Worm (Caenorhabditis elegans) whole organism, young adult: Measurements from ENCODE around the gene glb-14.

Experiments
- C06A6.2 ChIP-seq: fragments of 200-800 bp; sonication (Bioruptor generic); conservative IDR thresholded peaks from 2 replicates; pipeline ENCODE4 v1.3.6; 2022; ENCODE audit warnings: missing genetic modification characterization, missing compliant biosample characterization
- F10E7.11 ChIP-seq: sonication (generic microtip); optimal IDR thresholded peaks from 2 replicates; lab custom pipeline; 2017; ENCODE audit warnings: mild to moderate bottlenecking, missing genetic modification characterization, moderate library complexity, missing compliant biosample characterization
- F22D6.2 ChIP-seq: sonication (generic microtip); optimal IDR thresholded peaks from 2 replicates; lab custom pipeline; 2016; ENCODE audit warnings: mild to moderate bottlenecking, missing genetic modification characterization, missing compliant biosample characterization
- F33H1.4 ChIP-seq: fragments of 200-800 bp; sonication (Bioruptor generic); IDR thresholded peaks from 2 replicates; pipeline ENCODE4 v1.3.6; 2022; ENCODE audit warnings: missing genetic modification reagents, missing genetic modification characterization, missing compliant biosample characterization
- F39B2.1 ChIP-seq: fragments of 200-800 bp; sonication (Bioruptor generic); IDR thresholded peaks from 2 replicates; pipeline ENCODE4 v1.3.6; 2022; ENCODE audit warnings: missing genetic modification reagents, missing genetic modification characterization, missing compliant biosample characterization
- F52B5.7 ChIP-seq: sonication (generic microtip); optimal IDR thresholded peaks from 2 replicates; lab custom pipeline; 2016; ENCODE audit warnings: mild to moderate bottlenecking, missing genetic modification characterization, missing compliant biosample characterization
- K11D2.4 ChIP-seq: fragments of 200-800 bp; sonication (Bioruptor generic); IDR thresholded peaks from 2 replicates; pipeline ENCODE4 v1.3.6; 2022; ENCODE audit warnings: missing genetic modification reagents, missing genetic modification characterization, missing compliant biosample characterization
- K12H6.12 ChIP-seq: fragments of 200-800 bp; sonication (Bioruptor generic); optimal IDR thresholded peaks from 2 replicates; lab custom pipeline; 2018; ENCODE audit warnings: mild to moderate bottlenecking, missing genetic modification characterization, missing compliant biosample characterization
- T26A5.8 ChIP-seq: sonication (generic microtip); optimal IDR thresholded peaks from 2 replicates; lab custom pipeline; 2016; ENCODE audit warnings: missing genetic modification characterization, missing compliant biosample characterization
- Y56A3A.18 ChIP-seq: fragments of 200-800 bp; sonication (Bioruptor generic); IDR thresholded peaks from 2 replicates; pipeline ENCODE4 v1.3.6; 2022; ENCODE audit warnings: missing genetic modification reagents, missing genetic modification characterization, missing compliant biosample characterization
- Y67H2A.10 ChIP-seq: fragments of 200-800 bp; sonication (Bioruptor generic); conservative IDR thresholded peaks from 2 replicates; pipeline ENCODE4 v1.3.6; 2022; ENCODE audit warnings: missing genetic modification reagents, missing genetic modification characterization, missing compliant biosample characterization
- Y95B8A.8 ChIP-seq: fragments of 200-800 bp; sonication (Bioruptor generic); IDR thresholded peaks from 2 replicates; pipeline ENCODE4 v1.3.6; 2022; ENCODE audit warnings: missing genetic modification reagents, missing genetic modification characterization, missing compliant biosample characterization
- akir-1 ChIP-seq: fragments of 200-800 bp; sonication (Bioruptor generic); optimal IDR thresholded peaks from 2 replicates; lab custom pipeline; 2018; ENCODE audit warnings: mild to moderate bottlenecking, missing genetic modification characterization, moderate library complexity, missing compliant biosample characterization
- aptf-2 ChIP-seq: fragments of 200-800 bp; sonication (Bioruptor generic); conservative IDR thresholded peaks from 2 replicates; pipeline ENCODE4 v1.3.6; 2022; ENCODE audit warnings: missing genetic modification reagents, missing genetic modification characterization, missing compliant biosample characterization
- aptf-3 ChIP-seq: fragments of 200-800 bp; sonication (Bioruptor generic); IDR thresholded peaks from 2 replicates; pipeline ENCODE4 v1.3.6; 2022; ENCODE audit warnings: missing genetic modification characterization, missing compliant biosample characterization
- attf-3 ChIP-seq: fragments of 200-800 bp; sonication (Bioruptor generic); conservative IDR thresholded peaks from 2 replicates; pipeline ENCODE4 v1.3.6; 2022; ENCODE audit warnings: missing genetic modification reagents, missing genetic modification characterization, missing compliant biosample characterization
- attf-6 ChIP-seq: fragments of 200-800 bp; sonication (Bioruptor generic); IDR thresholded peaks from 2 replicates; pipeline ENCODE4 v1.3.6; 2022; ENCODE audit warnings: missing genetic modification reagents, missing genetic modification characterization, missing compliant biosample characterization
- bed-1 ChIP-seq: fragments of 200-800 bp; sonication (Bioruptor generic); IDR thresholded peaks from 2 replicates; pipeline ENCODE4 v1.3.6; 2022; ENCODE audit warnings: missing genetic modification reagents, missing genetic modification characterization, missing compliant biosample characterization
- cebp-1 ChIP-seq, 2 experiments: fragments of 200-800 bp in 1 of 2; sonication (Bioruptor generic) in 1 of 2; sonication (generic microtip) in 1 of 2; IDR thresholded peaks in 1 of 2; optimal IDR thresholded peaks in 1 of 2; 2 replicates each; pipeline versions ENCODE4 v1.3.6 to Lab custom; 2017 to 2022; ENCODE audit warnings: missing compliant biosample characterization in 2 of 2, missing genetic modification characterization in 2 of 2, mild to moderate bottlenecking in 1 of 2, missing genetic modification reagents in 1 of 2, moderate library complexity in 1 of 2
- ceh-27 ChIP-seq: fragments of 200-800 bp; sonication (Bioruptor generic); optimal IDR thresholded peaks from 2 replicates; lab custom pipeline; 2018; ENCODE audit warnings: mild to moderate bottlenecking, missing genetic modification characterization, moderate library complexity, missing compliant biosample characterization
- ceh-58 ChIP-seq: fragments of 200-800 bp; sonication (Bioruptor generic); IDR thresholded peaks from 2 replicates; pipeline ENCODE4 v1.3.6; 2022; ENCODE audit warnings: missing genetic modification characterization, missing compliant biosample characterization
- ceh-91 ChIP-seq: fragments of 200-800 bp; sonication (Bioruptor generic); IDR thresholded peaks from 2 replicates; pipeline ENCODE4 v1.3.6; 2022; ENCODE audit warnings: missing genetic modification reagents, missing genetic modification characterization, missing compliant biosample characterization
- dox-1 ChIP-seq: fragments of 200-800 bp; sonication (Bioruptor generic); IDR thresholded peaks from 2 replicates; pipeline ENCODE4 v1.3.6; 2022; ENCODE audit warnings: missing genetic modification reagents, missing genetic modification characterization, missing compliant biosample characterization
- dpl-1 ChIP-seq: fragments of 150-350 bp; optimal IDR thresholded peaks from 2 replicates; lab custom pipeline; 2014; ENCODE audit warnings: missing biosample characterization, missing genetic modification reagents, missing genetic modification characterization
- efl-1 ChIP-seq: fragments of 150-350 bp; optimal IDR thresholded peaks from 2 replicates; lab custom pipeline; 2014; ENCODE audit warnings: missing biosample characterization, missing genetic modification reagents, missing genetic modification characterization
- egl-44 ChIP-seq: fragments of 200-800 bp; sonication (Bioruptor generic); IDR thresholded peaks from 2 replicates; pipeline ENCODE4 v1.3.6; 2022; ENCODE audit warnings: missing genetic modification reagents, missing genetic modification characterization, missing compliant biosample characterization
- him-1 ChIP-seq: sonication (generic microtip); optimal IDR thresholded peaks from 2 replicates; lab custom pipeline; 2016; ENCODE audit warnings: missing genotype, missing genetic modification reagents, missing genetic modification characterization, missing compliant biosample characterization
- hmg-20 ChIP-seq: fragments of 200-800 bp; sonication (Bioruptor generic); IDR thresholded peaks from 2 replicates; pipeline ENCODE4 v1.3.6; 2022; ENCODE audit warnings: missing genetic modification reagents, missing genetic modification characterization, missing compliant biosample characterization
- let-526 ChIP-seq: fragments of 200-800 bp; sonication (Bioruptor generic); IDR thresholded peaks from 2 replicates; pipeline ENCODE4 v1.3.6; 2022; ENCODE audit warnings: missing genetic modification reagents, missing genetic modification characterization, missing compliant biosample characterization
- let-607 ChIP-seq, 2 experiments: fragments of 200-800 bp in 1 of 2; sonication (Bioruptor generic) in 1 of 2; sonication (generic microtip) in 1 of 2; optimal IDR thresholded peaks; 2 replicates each; lab custom pipeline; 2016 to 2018; ENCODE audit warnings: mild to moderate bottlenecking in 2 of 2, missing compliant biosample characterization in 2 of 2, missing genetic modification characterization in 2 of 2, moderate library complexity in 2 of 2, missing genotype in 1 of 2
- lin-35 ChIP-seq, 3 experiments: fragments of 150-350 bp in 2 of 3; sonication (generic microtip) in 1 of 3; optimal IDR thresholded peaks; 2 replicates each; lab custom pipeline; 2014 to 2018; ENCODE audit warnings: missing biosample characterization in 3 of 3, missing genetic modification characterization in 3 of 3, missing genetic modification reagents in 3 of 3
- lin-54 ChIP-seq: fragments of 200-800 bp; sonication (Bioruptor generic); optimal IDR thresholded peaks from 2 replicates; lab custom pipeline; 2018; ENCODE audit warnings: mild to moderate bottlenecking, missing genetic modification characterization, missing compliant biosample characterization
- lir-1 ChIP-seq: fragments of 200-800 bp; sonication (Bioruptor generic); conservative IDR thresholded peaks from 2 replicates; pipeline ENCODE4 v1.3.6; 2022; ENCODE audit warnings: missing genetic modification reagents, missing genetic modification characterization, missing compliant biosample characterization
- madf-8 ChIP-seq: fragments of 200-800 bp; sonication (Bioruptor generic); conservative IDR thresholded peaks from 2 replicates; pipeline ENCODE4 v1.3.6; 2022; ENCODE audit warnings: missing genetic modification reagents, missing genetic modification characterization, missing compliant biosample characterization
- mel-28 ChIP-seq: sonication (generic microtip); optimal IDR thresholded peaks from 2 replicates; lab custom pipeline; 2016; ENCODE audit warnings: borderline replicate concordance, mild to moderate bottlenecking, missing genetic modification characterization, missing compliant biosample characterization
- nfya-2 ChIP-seq: fragments of 200-800 bp; sonication (Bioruptor generic); IDR thresholded peaks from 2 replicates; pipeline ENCODE4 v1.3.6; 2022; ENCODE audit warnings: missing genetic modification reagents, missing genetic modification characterization, missing compliant biosample characterization
- nhr-120 ChIP-seq: fragments of 200-800 bp; sonication (Bioruptor generic); IDR thresholded peaks from 2 replicates; pipeline ENCODE4 v1.3.6; 2022; ENCODE audit warnings: missing genetic modification characterization, missing compliant biosample characterization
- nhr-27 ChIP-seq: fragments of 200-800 bp; sonication (Bioruptor generic); optimal IDR thresholded peaks from 2 replicates; lab custom pipeline; 2018; ENCODE audit warnings: mild to moderate bottlenecking, missing genetic modification characterization, moderate library complexity, missing compliant biosample characterization
- pbrm-1 ChIP-seq: fragments of 200-800 bp; sonication (Bioruptor generic); IDR thresholded peaks from 2 replicates; pipeline ENCODE4 v1.3.6; 2022; ENCODE audit warnings: missing genetic modification reagents, missing genetic modification characterization, missing compliant biosample characterization
- sdz-38 ChIP-seq: sonication (generic microtip); optimal IDR thresholded peaks from 2 replicates; lab custom pipeline; 2016; ENCODE audit warnings: missing genotype, missing genetic modification characterization, missing compliant biosample characterization
- snpc-1.1 ChIP-seq: sonication (generic microtip); optimal IDR thresholded peaks from 2 replicates; lab custom pipeline; 2017; ENCODE audit warnings: missing genetic modification characterization, mild to moderate bottlenecking, missing compliant biosample characterization, antibody characterized with exemption, moderate library complexity, missing genotype, missing genetic modification reagents; ENCODE audit not compliant: insufficient read depth
- snpc-1.3 ChIP-seq: sonication (generic microtip); optimal IDR thresholded peaks from 2 replicates; lab custom pipeline; 2017; ENCODE audit warnings: missing genetic modification characterization, mild to moderate bottlenecking, missing compliant biosample characterization, antibody characterized with exemption, moderate library complexity, missing genotype, missing genetic modification reagents; ENCODE audit not compliant: insufficient read depth
- snpc-3.4 ChIP-seq: sonication (generic microtip); optimal IDR thresholded peaks from 2 replicates; lab custom pipeline; 2017; ENCODE audit warnings: missing genetic modification characterization, mild to moderate bottlenecking, missing compliant biosample characterization, antibody characterized with exemption, moderate library complexity, missing genotype, missing genetic modification reagents
- tbp1 ChIP-seq: fragments of 200-800 bp; sonication (Bioruptor generic); optimal IDR thresholded peaks from 2 replicates; lab custom pipeline; 2018; ENCODE audit warnings: mild to moderate bottlenecking, missing genetic modification characterization, missing compliant biosample characterization
- tbx-9 ChIP-seq: sonication (generic microtip); optimal IDR thresholded peaks from 2 replicates; lab custom pipeline; 2016; ENCODE audit warnings: borderline replicate concordance, missing genetic modification characterization, inconsistent platforms, missing compliant biosample characterization
- unc-62 ChIP-seq: fragments of 150-350 bp; optimal IDR thresholded peaks from 2 replicates; lab custom pipeline; 2014; ENCODE audit warnings: missing biosample characterization, missing genetic modification reagents, missing genetic modification characterization
- zfh-2 ChIP-seq: fragments of 200-800 bp; sonication (Bioruptor generic); conservative IDR thresholded peaks from 2 replicates; pipeline ENCODE4 v1.3.6; 2022; ENCODE audit warnings: missing genetic modification reagents, missing genetic modification characterization, missing compliant biosample characterization

glb-14 gene

ce11 chrV:15505068-15505467 is 39.7 kb downstream of the glb-14 start (continued):
- TF ChIP-seq akir-1 (GFP tag; lab: Kevin White, UChicago), result no peak
- TF ChIP-seq aptf-3 (GFP tag; lab: Robert Waterston, UW), result no peak
- TF ChIP-seq snpc-1.1 (tag; lab: Kevin White, UChicago), result no peak
- no peak for TF ChIP-seq T26A5.8 (tag; lab: Kevin White, UChicago)
- TF ChIP-seq zfh-2 (GFP tag; lab: Robert Waterston, UW), result no peak; the same call in 1 of the 2 replicates
- no peak for TF ChIP-seq nhr-27 (tag; lab: Kevin White, UChicago)
- peak; percentile 93 for TF ChIP-seq tbp1 (GFP tag; lab: Kevin White, UChicago)
- TF ChIP-seq Y56A3A.18 (GFP tag; lab: Robert Waterston, UW), result peak; percentile 71; the same call in 1 of the 2 replicates
- no peak for TF ChIP-seq F22D6.2 (tag; lab: Kevin White, UChicago)
- TF ChIP-seq dox-1 (GFP tag; lab: Robert Waterston, UW), result peak; percentile 63
- peak; percentile 20 for TF ChIP-seq him-1 (tag; lab: Kevin White, UChicago)
- TF ChIP-seq attf-3 (GFP tag; lab: Robert Waterston, UW), result no peak
- 0 out of 2 replicates have a peak, but pooled peaks have one; percentile 52 for TF ChIP-seq lir-1 (GFP tag; lab: Robert Waterston, UW)
- TF ChIP-seq F10E7.11 (tag; lab: Kevin White, UChicago), result no peak
- no peak for TF ChIP-seq sdz-38
- peak; percentile 44; the same call in 1 of the 2 replicates for TF ChIP-seq cebp-1 (GFP tag; IDR thresholded peaks at IDR 0.05; lab: Robert Waterston, UW)
- no peak for TF ChIP-seq cebp-1 (tag; optimal IDR thresholded peaks at IDR 0.05; lab: Kevin White, UChicago)
- TF ChIP-seq egl-44, result no peak
- TF ChIP-seq F33H1.4 (GFP tag; lab: Robert Waterston, UW), result peak; percentile 32; the same call in 1 of the 2 replicates
- TF ChIP-seq nhr-120, result 0 out of 2 replicates have a peak, but pooled peaks have one; percentile 30
- TF ChIP-seq C06A6.2 (GFP tag; lab: Robert Waterston, UW), result no peak
- TF ChIP-seq K11D2.4 (GFP tag; lab: Robert Waterston, UW), result peak; percentile 43; the same call in 1 of the 2 replicates
- TF ChIP-seq madf-8 (GFP tag; lab: Robert Waterston, UW), result no peak
- TF ChIP-seq snpc-1.3 (tag; lab: Kevin White, UChicago), result no peak
- no peak for TF ChIP-seq let-526 (GFP tag; lab: Robert Waterston, UW)
- TF ChIP-seq attf-6 (GFP tag; lab: Robert Waterston, UW), result peak; percentile 33; the same call in 1 of the 2 replicates
- no peak for TF ChIP-seq mel-28 (tag; lab: Kevin White, UChicago)
- TF ChIP-seq lin-35 (GFP tag; optimal IDR thresholded peaks at IDR 0.05; lab: Kevin White, UChicago), result no peak
- TF ChIP-seq ceh-58 (GFP tag; lab: Robert Waterston, UW), result 0 out of 2 replicates have a peak, but pooled peaks have one; percentile 62
- TF ChIP-seq dpl-1, result no peak
- no peak for TF ChIP-seq K12H6.12
- no peak for TF ChIP-seq ceh-91 (GFP tag; lab: Robert Waterston, UW)
- TF ChIP-seq nfya-2 (GFP tag; lab: Robert Waterston, UW), result no peak
- TF ChIP-seq bed-1, result no peak
- no peak for TF ChIP-seq hmg-20 (GFP tag; lab: Robert Waterston, UW)
- TF ChIP-seq ceh-27, result peak; percentile 44
- no peak for TF ChIP-seq tbx-9 (tag; lab: Kevin White, UChicago)
- peak; percentile 53 for TF ChIP-seq F52B5.7 (tag; lab: Kevin White, UChicago)
- TF ChIP-seq snpc-3.4, result no peak
- no peak for TF ChIP-seq unc-62
- peak; percentile 57 for TF ChIP-seq lin-54 (GFP tag; lab: Kevin White, UChicago)
- TF ChIP-seq aptf-2, result no peak
- no peak for TF ChIP-seq efl-1 (GFP tag; lab: Kevin White, UChicago)
- TF ChIP-seq pbrm-1 (GFP tag; lab: Robert Waterston, UW), result peak; percentile 62; the same call in 1 of the 2 replicates
- peak in 1 of 2 experiments; percentile 14 for TF ChIP-seq let-607 (tag; optimal IDR thresholded peaks at IDR 0.05; lab: Kevin White, UChicago)
- TF ChIP-seq F39B2.1 (GFP tag; lab: Robert Waterston, UW), result no peak
- no peak for TF ChIP-seq Y67H2A.10 (GFP tag; lab: Robert Waterston, UW)
- TF ChIP-seq Y95B8A.8, result no peak
